Worm (Caenorhabditis elegans) whole organism, young adult: ENCODE measurements around the gene srh-68.

Experiments used
- B0019.2 ChIP-seq: fragments of 200-800 bp; sonication (Bioruptor generic); conservative IDR thresholded peaks from 2 replicates; pipeline ENCODE4 v1.3.6; 2022; ENCODE audit warnings: missing genetic modification reagents, missing genetic modification characterization, missing compliant biosample characterization
- B0336.3 ChIP-seq: fragments of 200-800 bp; sonication (Bioruptor generic); IDR thresholded peaks from 2 replicates; pipeline ENCODE4 v1.3.6; 2022; ENCODE audit warnings: missing genetic modification characterization, missing compliant biosample characterization
- F10E7.11 ChIP-seq: sonication (generic microtip); optimal IDR thresholded peaks from 2 replicates; lab custom pipeline; 2017; ENCODE audit warnings: mild to moderate bottlenecking, missing genetic modification characterization, moderate library complexity, missing compliant biosample characterization
- F22D6.2 ChIP-seq: sonication (generic microtip); optimal IDR thresholded peaks from 2 replicates; lab custom pipeline; 2016; ENCODE audit warnings: mild to moderate bottlenecking, missing genetic modification characterization, missing compliant biosample characterization
- F23B12.7 ChIP-seq: sonication (generic microtip); optimal IDR thresholded peaks from 2 replicates; lab custom pipeline; 2017; ENCODE audit warnings: missing genetic modification characterization, mild to moderate bottlenecking, missing compliant biosample characterization, antibody characterized with exemption, moderate library complexity; ENCODE audit not compliant: insufficient read depth
- F37B4.10 ChIP-seq: fragments of 200-800 bp; sonication (Bioruptor generic); IDR thresholded peaks from 2 replicates; pipeline ENCODE4 v1.3.6; 2022; ENCODE audit warnings: missing genetic modification characterization, missing compliant biosample characterization
- F49E8.2 ChIP-seq: sonication (generic microtip); optimal IDR thresholded peaks from 3 replicates; lab custom pipeline; 2017; ENCODE audit warnings: missing genetic modification characterization, mild to moderate bottlenecking, missing compliant biosample characterization, antibody characterized with exemption, moderate library complexity; ENCODE audit not compliant: insufficient read depth
- F52B5.7 ChIP-seq: sonication (generic microtip); optimal IDR thresholded peaks from 2 replicates; lab custom pipeline; 2016; ENCODE audit warnings: mild to moderate bottlenecking, missing genetic modification characterization, missing compliant biosample characterization
- F55B11.4 ChIP-seq: sonication (generic microtip); optimal IDR thresholded peaks from 2 replicates; lab custom pipeline; 2016; ENCODE audit warnings: missing compliant biosample characterization, missing genetic modification characterization, borderline replicate concordance; ENCODE audit not compliant: insufficient read depth
- F57A8.1 ChIP-seq: fragments of 200-800 bp; sonication (Bioruptor generic); optimal IDR thresholded peaks from 2 replicates; lab custom pipeline; 2018; ENCODE audit warnings: mild to moderate bottlenecking, missing genetic modification characterization, moderate library complexity, missing compliant biosample characterization
- K11D2.4 ChIP-seq: fragments of 200-800 bp; sonication (Bioruptor generic); IDR thresholded peaks from 2 replicates; pipeline ENCODE4 v1.3.6; 2022; ENCODE audit warnings: missing genetic modification reagents, missing genetic modification characterization, missing compliant biosample characterization
- T07F8.4 ChIP-seq: sonication (generic microtip); optimal IDR thresholded peaks from 2 replicates; lab custom pipeline; 2016; ENCODE audit warnings: mild to moderate bottlenecking, missing genetic modification characterization, moderate library complexity, missing compliant biosample characterization
- Y53F4B.3 ChIP-seq: fragments of 200-800 bp; sonication (Bioruptor generic); IDR thresholded peaks from 2 replicates; pipeline ENCODE4 v1.3.6; 2022; ENCODE audit warnings: missing genetic modification reagents, missing genetic modification characterization, missing compliant biosample characterization
- Y95B8A.8 ChIP-seq: fragments of 200-800 bp; sonication (Bioruptor generic); IDR thresholded peaks from 2 replicates; pipeline ENCODE4 v1.3.6; 2022; ENCODE audit warnings: missing genetic modification reagents, missing genetic modification characterization, missing compliant biosample characterization
- attf-6 ChIP-seq: fragments of 200-800 bp; sonication (Bioruptor generic); IDR thresholded peaks from 2 replicates; pipeline ENCODE4 v1.3.6; 2022; ENCODE audit warnings: missing genetic modification reagents, missing genetic modification characterization, missing compliant biosample characterization
- bed-2 ChIP-seq: fragments of 200-800 bp; sonication (Bioruptor generic); IDR thresholded peaks from 2 replicates; pipeline ENCODE4 v1.3.6; 2022; ENCODE audit warnings: missing genetic modification reagents, missing genetic modification characterization, missing compliant biosample characterization
- ccch-3 ChIP-seq: fragments of 200-800 bp; sonication (Bioruptor generic); optimal IDR thresholded peaks from 2 replicates; lab custom pipeline; 2018; ENCODE audit warnings: mild to moderate bottlenecking, missing genetic modification characterization, missing compliant biosample characterization
- cebp-2 ChIP-seq: fragments of 200-800 bp; sonication (Bioruptor generic); IDR thresholded peaks from 2 replicates; pipeline ENCODE4 v1.3.6; 2022; ENCODE audit warnings: missing genetic modification characterization, missing compliant biosample characterization
- chd-7 ChIP-seq: sonication (generic microtip); optimal IDR thresholded peaks from 2 replicates; lab custom pipeline; 2016; ENCODE audit warnings: mild to moderate bottlenecking, missing genetic modification characterization, moderate library complexity, missing compliant biosample characterization
- die-1 ChIP-seq: sonication (generic microtip); optimal IDR thresholded peaks from 2 replicates; lab custom pipeline; 2016; ENCODE audit warnings: missing genotype, mild to moderate bottlenecking, missing genetic modification characterization, missing compliant biosample characterization
- egrh-3 ChIP-seq: fragments of 200-800 bp; sonication (Bioruptor generic); IDR thresholded peaks from 2 replicates; pipeline ENCODE4 v1.3.6; 2022; ENCODE audit warnings: missing genetic modification reagents, missing genetic modification characterization, missing compliant biosample characterization
- ekl-4 ChIP-seq: fragments of 200-800 bp; sonication (Bioruptor generic); IDR thresholded peaks from 2 replicates; pipeline ENCODE4 v1.3.6; 2022; ENCODE audit warnings: missing genetic modification reagents, missing genetic modification characterization, missing compliant biosample characterization
- hlh-26 ChIP-seq: fragments of 200-800 bp; sonication (Bioruptor generic); conservative IDR thresholded peaks from 2 replicates; pipeline ENCODE4 v1.3.6; 2022; ENCODE audit warnings: missing genetic modification reagents, missing genetic modification characterization, missing compliant biosample characterization
- hmg-1.2 ChIP-seq: fragments of 200-800 bp; sonication (Bioruptor generic); IDR thresholded peaks from 2 replicates; pipeline ENCODE4 v1.3.6; 2022; ENCODE audit warnings: missing genetic modification reagents, missing genetic modification characterization, missing compliant biosample characterization
- lir-1 ChIP-seq: fragments of 200-800 bp; sonication (Bioruptor generic); conservative IDR thresholded peaks from 2 replicates; pipeline ENCODE4 v1.3.6; 2022; ENCODE audit warnings: missing genetic modification reagents, missing genetic modification characterization, missing compliant biosample characterization
- mcd-1 ChIP-seq: fragments of 200-800 bp; sonication (Bioruptor generic); IDR thresholded peaks from 2 replicates; pipeline ENCODE4 v1.3.6; 2022; ENCODE audit warnings: missing genetic modification reagents, missing genetic modification characterization, missing compliant biosample characterization
- nhr-179 ChIP-seq: sonication (generic microtip); optimal IDR thresholded peaks from 2 replicates; lab custom pipeline; 2016; ENCODE audit warnings: mild to moderate bottlenecking, missing genetic modification characterization, missing compliant biosample characterization
- nhr-27 ChIP-seq: fragments of 200-800 bp; sonication (Bioruptor generic); optimal IDR thresholded peaks from 2 replicates; lab custom pipeline; 2018; ENCODE audit warnings: mild to moderate bottlenecking, missing genetic modification characterization, moderate library complexity, missing compliant biosample characterization
- nhr-90 ChIP-seq: sonication (generic microtip); optimal IDR thresholded peaks from 2 replicates; lab custom pipeline; 2016; ENCODE audit warnings: missing genotype, mild to moderate bottlenecking, missing genetic modification characterization, missing compliant biosample characterization
- rcor-1 ChIP-seq: fragments of 200-800 bp; sonication (Bioruptor generic); IDR thresholded peaks from 2 replicates; pipeline ENCODE4 v1.3.6; 2022; ENCODE audit warnings: missing genetic modification reagents, missing genetic modification characterization, missing compliant biosample characterization
- sdz-38 ChIP-seq: sonication (generic microtip); optimal IDR thresholded peaks from 2 replicates; lab custom pipeline; 2016; ENCODE audit warnings: missing genotype, missing genetic modification characterization, missing compliant biosample characterization
- sea-2 ChIP-seq: fragments of 200-800 bp; sonication (Bioruptor generic); IDR thresholded peaks from 2 replicates; pipeline ENCODE4 v1.3.6; 2022; ENCODE audit warnings: missing genetic modification characterization, missing compliant biosample characterization
- snpc-3.4 ChIP-seq: sonication (generic microtip); optimal IDR thresholded peaks from 2 replicates; lab custom pipeline; 2017; ENCODE audit warnings: missing genetic modification characterization, mild to moderate bottlenecking, missing compliant biosample characterization, antibody characterized with exemption, moderate library complexity, missing genotype, missing genetic modification reagents
- sptf-2 ChIP-seq: fragments of 200-800 bp; sonication (Bioruptor generic); optimal IDR thresholded peaks from 2 replicates; lab custom pipeline; 2018; ENCODE audit warnings: mild to moderate bottlenecking, missing genetic modification characterization, missing compliant biosample characterization
- zfh-2 ChIP-seq: fragments of 200-800 bp; sonication (Bioruptor generic); conservative IDR thresholded peaks from 2 replicates; pipeline ENCODE4 v1.3.6; 2022; ENCODE audit warnings: missing genetic modification reagents, missing genetic modification characterization, missing compliant biosample characterization
- ztf-22 ChIP-seq: fragments of 200-800 bp; sonication (Bioruptor generic); optimal IDR thresholded peaks from 2 replicates; lab custom pipeline; 2018; ENCODE audit warnings: mild to moderate bottlenecking, missing genetic modification characterization, moderate library complexity, missing compliant biosample characterization

Gene srh-68

ce11 chrII:12480811-12481210, 26.3 kb upstream of the srh-68 start, which contains the start of gene arrd-9:
arrd-9 (minus strand) TSS chrII:12480911.
- TF ChIP-seq T07F8.4 (tag; lab: Kevin White, UChicago) = no peak
- no peak for TF ChIP-seq F57A8.1 (GFP tag; lab: Kevin White, UChicago)
- TF ChIP-seq chd-7 (tag; lab: Kevin White, UChicago) = no peak
- TF ChIP-seq sea-2 = no peak
- no peak for TF ChIP-seq ekl-4 (GFP tag; lab: Robert Waterston, UW)
- TF ChIP-seq cebp-2 (GFP tag; lab: Robert Waterston, UW) = no peak
- no peak for TF ChIP-seq K11D2.4 (GFP tag; lab: Robert Waterston, UW)
- TF ChIP-seq die-1 = no peak
- TF ChIP-seq F10E7.11 = no peak
- TF ChIP-seq zfh-2 (GFP tag; lab: Robert Waterston, UW) = no peak
- no peak for TF ChIP-seq Y95B8A.8
- no peak for TF ChIP-seq lir-1
- TF ChIP-seq hmg-1.2 (GFP tag; lab: Robert Waterston, UW) = no peak
- TF ChIP-seq sptf-2 = no peak
- no peak for TF ChIP-seq egrh-3 (GFP tag; lab: Robert Waterston, UW)
- TF ChIP-seq snpc-3.4 (tag; lab: Kevin White, UChicago) = no peak
- TF ChIP-seq mcd-1 (GFP tag; lab: Robert Waterston, UW) = no peak

ce11 chrII:12481645-12482044, 25.5 kb upstream of the srh-68 start:
- TF ChIP-seq F52B5.7 (tag; lab: Kevin White, UChicago) (no peak), F22D6.2 (no peak), rcor-1 (GFP tag; lab: Robert Waterston, UW) (no peak), nhr-179 (tag; lab: Kevin White, UChicago) (no peak), F37B4.10 (GFP tag; lab: Robert Waterston, UW) (no peak)

- TF ChIP-seq T07F8.4 (tag; lab: Kevin White, UChicago) (no peak), bed-2 (GFP tag; lab: Robert Waterston, UW) (no peak), nhr-90 (no peak), egrh-3 (GFP tag; lab: Robert Waterston, UW) (no peak), hlh-26 (no peak), ccch-3 (no peak), nhr-27 (no peak)
These were observed 24.5 kb upstream of the srh-68 start, which contains the start of gene fbxb-102 for ce11 chrII:12482622-12483021. fbxb-102 (plus strand) TSS chrII:12482922.

ce11 chrII:12485060-12485459, 22.1 kb upstream of the srh-68 start, which contains the start of gene F15A4.10:
F15A4.10 (minus strand) TSS chrII:12485160.
- no peak for TF ChIP-seq sdz-38
- TF ChIP-seq F23B12.7 (tag; lab: Kevin White, UChicago) = no peak
- no peak for TF ChIP-seq B0336.3
- TF ChIP-seq B0019.2 (GFP tag; lab: Robert Waterston, UW) = no peak
- no peak for TF ChIP-seq F55B11.4
- TF ChIP-seq ztf-22 (GFP tag; lab: Kevin White, UChicago) = no peak
- no peak for TF ChIP-seq F49E8.2
- no peak for TF ChIP-seq attf-6 (GFP tag; lab: Robert Waterston, UW)
- no peak for TF ChIP-seq Y53F4B.3
